Worm (Caenorhabditis elegans) whole organism, mixed stage, embryonic: Measurements from ENCODE around the gene C06C6.8.

ENCODE experiments used
- blmp-1 ChIP-seq: fragments of 150-350 bp; optimal IDR thresholded peaks from 2 replicates; lab custom pipeline; 2014; ENCODE audit warnings: missing biosample characterization, missing genetic modification characterization
- cnd-1 ChIP-seq: fragments of 200-800 bp; sonication (Bioruptor generic); optimal IDR thresholded peaks from 2 replicates; lab custom pipeline; 2018; ENCODE audit warnings: mild to moderate bottlenecking, missing genetic modification characterization, missing compliant biosample characterization
- elt-1 ChIP-seq: sonication (generic microtip); optimal IDR thresholded peaks from 2 replicates; lab custom pipeline; 2017; ENCODE audit warnings: missing genetic modification characterization, mild to moderate bottlenecking, missing compliant biosample characterization, antibody characterized with exemption, moderate library complexity, borderline replicate concordance; ENCODE audit not compliant: insufficient read depth
- elt-3 ChIP-seq: fragments of 150-350 bp; optimal IDR thresholded peaks from 2 replicates; lab custom pipeline; 2014; ENCODE audit warnings: missing biosample characterization, missing genetic modification characterization
- ham-2 ChIP-seq: fragments of 200-800 bp; sonication (Bioruptor generic); optimal IDR thresholded peaks from 2 replicates; lab custom pipeline; 2018; ENCODE audit warnings: mild to moderate bottlenecking, missing genetic modification characterization, missing compliant biosample characterization
- hlh-1 ChIP-seq: fragments of 150-350 bp; optimal IDR thresholded peaks from 2 replicates; lab custom pipeline; 2014; ENCODE audit warnings: missing biosample characterization, missing genetic modification reagents, missing genetic modification characterization
- lin-13 ChIP-seq: fragments of 150-350 bp; optimal IDR thresholded peaks from 2 replicates; lab custom pipeline; 2014; ENCODE audit warnings: missing biosample characterization, missing genetic modification characterization
- lin-32 ChIP-seq: fragments of 200-800 bp; sonication (Bioruptor generic); optimal IDR thresholded peaks from 2 replicates; lab custom pipeline; 2018; ENCODE audit warnings: mild to moderate bottlenecking, missing genetic modification characterization, missing compliant biosample characterization
- lsy-2 ChIP-seq: fragments of 150-350 bp; optimal IDR thresholded peaks from 2 replicates; lab custom pipeline; 2014; ENCODE audit warnings: missing biosample characterization, missing genetic modification characterization
- nhr-12 ChIP-seq: fragments of 150-350 bp; optimal IDR thresholded peaks from 2 replicates; lab custom pipeline; 2014; ENCODE audit warnings: missing biosample characterization, missing genetic modification characterization
- nhr-28 ChIP-seq: fragments of 150-350 bp; optimal IDR thresholded peaks from 2 replicates; lab custom pipeline; 2014; ENCODE audit warnings: missing biosample characterization, missing genetic modification characterization
- snpc-4 ChIP-seq: fragments of 150-350 bp; optimal IDR thresholded peaks from 2 replicates; lab custom pipeline; 2014; ENCODE audit warnings: missing biosample characterization, missing genetic modification characterization
- unc-39 ChIP-seq: fragments of 150-350 bp; optimal IDR thresholded peaks from 2 replicates; lab custom pipeline; 2014; ENCODE audit warnings: missing biosample characterization, missing genetic modification characterization
- unc-62 ChIP-seq: fragments of 150-350 bp; optimal IDR thresholded peaks from 2 replicates; lab custom pipeline; 2014; ENCODE audit warnings: missing biosample characterization, missing genetic modification reagents, missing genetic modification characterization

DNA sequence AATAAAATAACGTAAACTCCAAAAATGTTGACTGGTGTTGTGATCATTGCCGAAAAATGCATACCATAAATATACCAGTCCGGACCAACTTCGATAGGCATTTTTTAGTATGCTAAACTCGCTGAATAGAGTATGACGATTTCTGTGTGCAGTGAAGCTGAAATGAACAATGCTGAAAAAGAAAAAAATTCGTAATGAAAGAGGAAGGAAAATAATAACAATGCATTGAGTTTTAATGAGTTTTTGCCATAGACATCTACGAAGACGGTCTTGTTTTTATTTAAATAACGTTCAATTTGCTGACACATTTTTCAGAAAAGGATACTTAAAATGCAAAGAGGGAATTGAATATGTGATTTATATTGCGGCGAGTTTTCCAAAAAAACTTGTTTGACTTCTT lies 29.4 kb upstream of the C06C6.8 start, which contains the start of gene sri-1:
- TF ChIP-seq cnd-1 (tag; lab: Kevin White, UChicago), result no peak
- TF ChIP-seq lin-13 (tag; lab: Kevin White, UChicago), result no peak
- no peak for TF ChIP-seq snpc-4 (tag; lab: Kevin White, UChicago)
- TF ChIP-seq elt-1, result no peak
- TF ChIP-seq elt-3 (tag; lab: Kevin White, UChicago), result no peak
- TF ChIP-seq unc-39 (tag; lab: Kevin White, UChicago), result no peak
- no peak for TF ChIP-seq lsy-2 (tag; lab: Kevin White, UChicago)
- no peak for TF ChIP-seq hlh-1
- TF ChIP-seq nhr-28 (tag; lab: Kevin White, UChicago), result no peak
- no peak for TF ChIP-seq blmp-1 (tag; lab: Kevin White, UChicago)
- no peak for TF ChIP-seq ham-2
- TF ChIP-seq unc-62, result no peak
- no peak for TF ChIP-seq lin-32 (GFP tag; lab: Kevin White, UChicago)
- no peak for TF ChIP-seq nhr-12 (tag; lab: Kevin White, UChicago)
